Worm (Caenorhabditis elegans) whole organism, midembryonic: Measurements from ENCODE around the gene C11H1.9.

Experiments
- T22C8.4 ChIP-seq: fragments of 200-800 bp; sonication (Bioruptor generic); IDR thresholded peaks from 2 replicates; pipeline ENCODE4 v1.3.6; 2022; ENCODE audit warnings: missing genetic modification characterization, missing compliant biosample characterization
- cog-1 ChIP-seq: sonication (generic microtip); optimal IDR thresholded peaks from 2 replicates; lab custom pipeline; 2016; ENCODE audit warnings: missing genetic modification characterization, missing compliant biosample characterization
- flt-1 ChIP-seq: fragments of 200-800 bp; sonication (Bioruptor generic); IDR thresholded peaks from 2 replicates; pipeline ENCODE4 v1.3.6; 2022; ENCODE audit warnings: missing genetic modification characterization, missing compliant biosample characterization
- klf-2 ChIP-seq: fragments of 200-800 bp; sonication (Bioruptor generic); conservative IDR thresholded peaks from 2 replicates; pipeline ENCODE4 v1.3.6; 2022; ENCODE audit warnings: missing genetic modification reagents, missing genetic modification characterization, missing compliant biosample characterization
- med-1 ChIP-seq: sonication (generic microtip); optimal IDR thresholded peaks from 2 replicates; lab custom pipeline; 2017; ENCODE audit warnings: missing genetic modification characterization, mild to moderate bottlenecking, missing compliant biosample characterization, antibody characterized with exemption, missing genetic modification reagents; ENCODE audit not compliant: insufficient read depth
- ref-1 ChIP-seq: fragments of 200-800 bp; sonication (Bioruptor generic); conservative IDR thresholded peaks from 2 replicates; pipeline ENCODE4 v1.3.6; 2022; ENCODE audit warnings: missing genetic modification reagents, missing genetic modification characterization, missing compliant biosample characterization
- tab-1 ChIP-seq: fragments of 200-800 bp; sonication (Bioruptor generic); IDR thresholded peaks from 2 replicates; pipeline ENCODE4 v1.3.6; 2022; ENCODE audit warnings: missing genetic modification characterization, missing compliant biosample characterization
- ztf-23 ChIP-seq: fragments of 200-800 bp; sonication (Bioruptor generic); IDR thresholded peaks from 2 replicates; pipeline ENCODE4 v1.3.6; 2022; ENCODE audit warnings: missing genetic modification reagents, missing genetic modification characterization, missing compliant biosample characterization
- ztf-29 ChIP-seq: fragments of 200-800 bp; sonication (Bioruptor generic); IDR thresholded peaks from 2 replicates; pipeline ENCODE4 v1.3.6; 2022; ENCODE audit warnings: missing genetic modification reagents, missing genetic modification characterization, missing compliant biosample characterization

- no peak for TF ChIP-seq tab-1 (GFP tag; lab: Robert Waterston, UW)
- no peak for TF ChIP-seq ref-1 (GFP tag; lab: Robert Waterston, UW)
- TF ChIP-seq T22C8.4 = no peak
- TF ChIP-seq klf-2 (GFP tag; lab: Robert Waterston, UW) = no peak
- no peak for TF ChIP-seq flt-1 (GFP tag; lab: Robert Waterston, UW)
- TF ChIP-seq med-1 = no peak
- TF ChIP-seq ztf-23 (GFP tag; lab: Robert Waterston, UW) = no peak
- no peak for TF ChIP-seq ztf-29
- no peak for TF ChIP-seq cog-1 (tag; lab: Kevin White, UChicago)
These were observed 2.6 kb upstream of the C11H1.9 start for ce11 chrX:14322793-14323192.
